Worm (Caenorhabditis elegans) whole organism, L2 larva: ENCODE data around the gene msa-1.

Experiments used
- C34F6.9 ChIP-seq: fragments of 150-350 bp; optimal IDR thresholded peaks from 2 replicates; lab custom pipeline; 2014; ENCODE audit warnings: missing biosample characterization, missing genetic modification characterization
- R02D3.7 ChIP-seq: fragments of 150-350 bp; optimal IDR thresholded peaks from 2 replicates; lab custom pipeline; 2014; ENCODE audit warnings: missing biosample characterization, missing genetic modification characterization
- alr-1 ChIP-seq: fragments of 150-350 bp; optimal IDR thresholded peaks from 2 replicates; lab custom pipeline; 2014; ENCODE audit warnings: missing biosample characterization, missing genetic modification characterization
- aly-2 ChIP-seq: fragments of 150-350 bp; optimal IDR thresholded peaks from 2 replicates; lab custom pipeline; 2014; ENCODE audit warnings: missing biosample characterization, missing genetic modification characterization
- blmp-1 ChIP-seq: sonication (generic microtip); optimal IDR thresholded peaks from 2 replicates; lab custom pipeline; 2017; ENCODE audit warnings: missing genetic modification characterization, mild to moderate bottlenecking, missing compliant biosample characterization, antibody characterized with exemption, moderate library complexity; ENCODE audit not compliant: insufficient read depth
- ceh-16 ChIP-seq: fragments of 150-350 bp; optimal IDR thresholded peaks from 2 replicates; lab custom pipeline; 2014; ENCODE audit warnings: missing biosample characterization, missing genetic modification characterization
- crh-2 ChIP-seq: sonication (generic microtip); optimal IDR thresholded peaks from 2 replicates; lab custom pipeline; 2017; ENCODE audit warnings: missing biosample characterization, missing genetic modification characterization
- dmd-4 ChIP-seq: sonication (generic microtip); optimal IDR thresholded peaks from 2 replicates; lab custom pipeline; 2017; ENCODE audit warnings: missing biosample characterization, missing genetic modification characterization
- elt-1 ChIP-seq: fragments of 150-350 bp; optimal IDR thresholded peaks from 2 replicates; lab custom pipeline; 2014; ENCODE audit warnings: missing biosample characterization, missing genetic modification characterization
- fos-1 ChIP-seq: fragments of 150-350 bp; optimal IDR thresholded peaks from 2 replicates; lab custom pipeline; 2014; ENCODE audit warnings: missing biosample characterization, missing genetic modification characterization
- gmeb-1 ChIP-seq: fragments of 150-350 bp; optimal IDR thresholded peaks from 2 replicates; lab custom pipeline; 2014; ENCODE audit warnings: missing biosample characterization, missing genetic modification characterization
- lin-11 ChIP-seq: fragments of 150-350 bp; sonication (generic microtip); optimal IDR thresholded peaks from 2 replicates; lab custom pipeline; 2014; ENCODE audit warnings: missing biosample characterization, missing genetic modification characterization, inconsistent platforms, mixed read lengths
- lin-13 ChIP-seq: fragments of 150-350 bp; optimal IDR thresholded peaks from 2 replicates; lab custom pipeline; 2014; ENCODE audit warnings: missing biosample characterization, missing genetic modification reagents, missing genetic modification characterization
- lin-39 ChIP-seq: fragments of 150-350 bp; optimal IDR thresholded peaks from 2 replicates; lab custom pipeline; 2014; ENCODE audit warnings: missing biosample characterization, missing genetic modification reagents, missing genetic modification characterization
- lsy-2 ChIP-seq, 2 experiments: fragments of 150-350 bp in 1 of 2; sonication (generic microtip) in 1 of 2; optimal IDR thresholded peaks; 2 replicates each; lab custom pipeline; 2014 to 2017; ENCODE audit warnings: missing biosample characterization in 2 of 2, missing genetic modification characterization in 2 of 2
- mab-5 ChIP-seq: fragments of 150-350 bp; optimal IDR thresholded peaks from 2 replicates; lab custom pipeline; 2014; ENCODE audit warnings: missing biosample characterization, missing genetic modification characterization
- mbf-1 ChIP-seq: sonication (generic microtip); optimal IDR thresholded peaks from 2 replicates; lab custom pipeline; 2017; ENCODE audit warnings: missing biosample characterization, missing genetic modification characterization
- mdl-1 ChIP-seq, 2 experiments: fragments of 150-350 bp in 1 of 2; sonication (generic microtip) in 1 of 2; optimal IDR thresholded peaks; 2 replicates each; lab custom pipeline; 2017; ENCODE audit warnings: missing biosample characterization in 2 of 2, missing genetic modification characterization in 2 of 2
- nhr-10 ChIP-seq: sonication (generic microtip); optimal IDR thresholded peaks from 2 replicates; lab custom pipeline; 2017; ENCODE audit warnings: missing biosample characterization, missing genetic modification characterization
- nhr-11 ChIP-seq: fragments of 150-350 bp; optimal IDR thresholded peaks from 2 replicates; lab custom pipeline; 2014; ENCODE audit warnings: missing biosample characterization, missing genetic modification characterization
- nhr-12 ChIP-seq: fragments of 150-350 bp; optimal IDR thresholded peaks from 2 replicates; lab custom pipeline; 2014; ENCODE audit warnings: missing biosample characterization, missing genetic modification characterization
- nhr-129 ChIP-seq: fragments of 150-350 bp; optimal IDR thresholded peaks from 2 replicates; lab custom pipeline; 2014; ENCODE audit warnings: missing biosample characterization, missing genetic modification characterization
- nhr-21 ChIP-seq: fragments of 150-350 bp; optimal IDR thresholded peaks from 2 replicates; lab custom pipeline; 2014; ENCODE audit warnings: missing biosample characterization, missing genetic modification characterization
- nhr-23 ChIP-seq: fragments of 150-350 bp; optimal IDR thresholded peaks from 2 replicates; lab custom pipeline; 2014; ENCODE audit warnings: missing biosample characterization, missing genetic modification reagents, missing genetic modification characterization
- nhr-237 ChIP-seq: fragments of 150-350 bp; optimal IDR thresholded peaks from 2 replicates; lab custom pipeline; 2014; ENCODE audit warnings: missing biosample characterization, missing genetic modification characterization
- nhr-25 ChIP-seq: fragments of 150-350 bp; sonication (generic microtip); optimal IDR thresholded peaks from 3 replicates; lab custom pipeline; 2014; ENCODE audit warnings: missing biosample characterization, missing genetic modification characterization
- nhr-77 ChIP-seq: fragments of 150-350 bp; optimal IDR thresholded peaks from 2 replicates; lab custom pipeline; 2014; ENCODE audit warnings: missing biosample characterization, missing genetic modification characterization
- peb-1 ChIP-seq: fragments of 150-350 bp; optimal IDR thresholded peaks from 2 replicates; lab custom pipeline; 2014; ENCODE audit warnings: missing biosample characterization, missing genetic modification characterization
- skn-1 ChIP-seq: sonication (generic microtip); optimal IDR thresholded peaks from 2 replicates; lab custom pipeline; 2017; ENCODE audit warnings: missing biosample characterization, missing genetic modification characterization
- sma-3 ChIP-seq: sonication (generic microtip); optimal IDR thresholded peaks from 2 replicates; lab custom pipeline; 2016; ENCODE audit warnings: missing genetic modification reagents, missing genetic modification characterization, missing compliant biosample characterization
- sma-9 ChIP-seq, 2 experiments: fragments of 150-350 bp in 1 of 2; sonication (generic microtip) in 1 of 2; optimal IDR thresholded peaks; 2 replicates each; lab custom pipeline; 2014 to 2016; ENCODE audit warnings: missing genetic modification characterization in 2 of 2, mild to moderate bottlenecking in 1 of 2, missing biosample characterization in 1 of 2, missing compliant biosample characterization in 1 of 2, missing genetic modification reagents in 1 of 2, moderate library complexity in 1 of 2
- unc-39 ChIP-seq: fragments of 150-350 bp; optimal IDR thresholded peaks from 2 replicates; lab custom pipeline; 2014; ENCODE audit warnings: missing biosample characterization, missing genetic modification characterization
- unc-55 ChIP-seq: fragments of 150-350 bp; sonication (generic microtip); optimal IDR thresholded peaks from 3 replicates; lab custom pipeline; 2014; ENCODE audit warnings: missing biosample characterization, missing genetic modification reagents, missing genetic modification characterization
- unc-62 ChIP-seq: fragments of 150-350 bp; optimal IDR thresholded peaks from 2 replicates; lab custom pipeline; 2014; ENCODE audit warnings: missing biosample characterization, missing genetic modification reagents, missing genetic modification characterization
- zag-1 ChIP-seq: fragments of 150-350 bp; optimal IDR thresholded peaks from 2 replicates; lab custom pipeline; 2014; ENCODE audit warnings: missing biosample characterization, missing genetic modification characterization
- ztf-1 ChIP-seq: fragments of 200-800 bp; sonication (Bioruptor generic); conservative IDR thresholded peaks from 2 replicates; pipeline ENCODE4 v1.3.6; 2022; ENCODE audit warnings: missing genetic modification characterization, missing compliant biosample characterization
- ztf-11 ChIP-seq: sonication (generic microtip); optimal IDR thresholded peaks from 2 replicates; lab custom pipeline; 2017; ENCODE audit warnings: missing biosample characterization, missing genetic modification characterization
- ztf-4 ChIP-seq: fragments of 150-350 bp; optimal IDR thresholded peaks from 2 replicates; lab custom pipeline; 2014; ENCODE audit warnings: missing biosample characterization, missing genetic modification characterization

The msa-1 gene

DNA sequence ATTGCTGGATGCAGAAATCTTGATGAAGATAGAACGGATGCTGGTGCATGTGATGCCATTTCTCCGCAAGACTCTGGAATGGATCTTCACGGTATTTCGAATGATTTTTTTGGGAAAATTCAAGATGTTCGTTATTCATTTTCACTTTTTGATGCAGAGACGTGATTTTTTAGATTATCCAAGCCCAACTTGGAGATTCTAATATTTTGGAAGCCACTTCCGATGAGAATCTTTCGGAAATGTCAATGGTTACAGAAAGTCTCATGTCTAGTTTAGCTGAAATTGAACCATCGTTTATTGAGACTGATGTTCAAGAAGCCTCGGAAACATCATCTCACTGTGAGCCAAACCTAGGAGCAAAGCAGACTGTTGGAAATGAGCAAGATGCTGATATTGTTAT is 12.4 kb downstream of the msa-1 start:
- TF ChIP-seq unc-62 (GFP tag; lab: Kevin White, UChicago) (no peak), ztf-1 (GFP tag; lab: Robert Waterston, UW) (no peak), lin-13 (GFP tag; lab: Kevin White, UChicago) (no peak), fos-1 (tag; lab: Kevin White, UChicago) (no peak), nhr-11 (tag; lab: Kevin White, UChicago) (no peak), C34F6.9 (tag; lab: Kevin White, UChicago) (no peak), lin-11 (tag; lab: Kevin White, UChicago) (no peak), ztf-4 (tag; lab: Kevin White, UChicago) (no peak), lsy-2 (tag; optimal IDR thresholded peaks at IDR 0.05; lab: Kevin White, UChicago) (no peak), mab-5 (no peak), sma-9 (GFP tag; optimal IDR thresholded peaks at IDR 0.05; lab: Kevin White, UChicago) (no peak), sma-9 (tag; optimal IDR thresholded peaks at IDR 0.05; lab: Kevin White, UChicago) (no peak), aly-2 (tag; lab: Kevin White, UChicago) (no peak)
- TF ChIP-seq, all 48 proteins: peak for 0

DNA sequence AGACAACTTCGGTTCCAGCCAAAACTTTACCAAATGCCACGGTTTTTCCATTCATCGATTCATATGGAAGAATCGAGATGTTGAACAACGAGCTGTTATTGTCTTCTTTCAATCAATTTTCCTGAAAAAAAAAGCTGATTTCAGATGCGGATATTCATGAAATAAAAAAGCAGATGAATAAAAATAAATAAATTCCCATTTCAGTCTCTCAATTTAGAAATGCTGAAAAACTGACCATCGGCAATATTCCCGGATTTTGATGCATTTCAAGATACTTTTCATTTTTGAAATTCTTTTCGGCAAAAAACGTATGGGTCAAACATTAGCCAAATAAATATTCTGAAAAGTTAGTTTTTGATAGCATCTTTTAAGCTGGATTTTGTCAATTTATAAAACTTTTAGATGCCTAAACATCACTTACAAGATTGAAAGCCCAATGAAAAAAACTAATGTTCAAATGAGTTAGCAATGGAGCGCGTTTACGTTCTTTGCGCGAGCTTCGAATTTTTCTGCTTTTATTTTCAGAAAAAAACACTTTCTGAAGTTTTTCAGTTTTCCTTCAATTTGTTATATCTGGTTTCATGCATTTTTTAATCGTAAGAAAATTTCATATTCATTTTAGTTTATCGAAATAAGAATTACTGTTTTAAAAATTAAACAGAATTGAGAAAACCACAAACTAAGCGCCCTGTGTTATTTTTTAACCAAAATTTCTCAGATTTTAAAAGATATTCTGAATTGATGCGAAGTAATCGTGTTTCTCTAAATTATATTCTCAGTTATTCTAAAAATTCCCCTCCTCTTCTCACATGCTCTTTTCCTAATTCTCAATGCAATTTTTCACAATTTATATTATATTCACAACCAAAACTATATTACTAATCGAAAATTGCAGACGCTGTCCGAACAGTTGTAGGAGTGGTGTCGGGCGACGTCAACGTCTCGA is 15.9 kb downstream of the msa-1 start, which contains the start of the genes C01F6.14 and fem-3:
C01F6.14 (minus strand) TSS at position 51 of the 946 bp plus-strand sequence.
fem-3 (plus strand) TSS at position 896 of the 946 bp plus-strand sequence.
- TF ChIP-seq mdl-1 (tag; optimal IDR thresholded peaks at IDR 0.05; lab: Kevin White, UChicago) (no peak), crh-2 (tag; lab: Kevin White, UChicago) (peak; percentile 15), nhr-77 (tag; lab: Kevin White, UChicago) (no peak), blmp-1 (tag; lab: Kevin White, UChicago) (no peak), nhr-10 (tag; lab: Kevin White, UChicago) (no peak), unc-39 (tag; lab: Kevin White, UChicago) (no peak), ceh-16 (tag; lab: Kevin White, UChicago) (no peak), skn-1 (tag; lab: Kevin White, UChicago) (no peak), peb-1 (tag; lab: Kevin White, UChicago) (no peak), zag-1 (tag; lab: Kevin White, UChicago) (no peak), lsy-2 (tag; optimal IDR thresholded peaks at IDR 0.05; lab: Kevin White, UChicago) (peak in 1 of 2 experiments; percentile 40), elt-1 (tag; lab: Kevin White, UChicago) (no peak), ztf-11 (tag; lab: Kevin White, UChicago) (no peak), mab-5 (no peak), R02D3.7 (tag; lab: Kevin White, UChicago) (no peak), sma-9 (GFP tag; optimal IDR thresholded peaks at IDR 0.05; lab: Kevin White, UChicago) (no peak), sma-9 (tag; optimal IDR thresholded peaks at IDR 0.05; lab: Kevin White, UChicago) (no peak), nhr-237 (tag; lab: Kevin White, UChicago) (no peak), lin-11 (tag; lab: Kevin White, UChicago) (no peak), gmeb-1 (no peak), fos-1 (tag; lab: Kevin White, UChicago) (no peak), nhr-23 (tag; lab: Kevin White, UChicago) (no peak), nhr-129 (no peak), C34F6.9 (tag; lab: Kevin White, UChicago) (peak; percentile 43), aly-2 (tag; lab: Kevin White, UChicago) (no peak), ztf-4 (tag; lab: Kevin White, UChicago) (no peak), dmd-4 (tag; lab: Kevin White, UChicago) (no peak), nhr-21 (tag; lab: Kevin White, UChicago) (no peak), mbf-1 (no peak), alr-1 (tag; lab: Kevin White, UChicago) (no peak), unc-55 (GFP tag; lab: Kevin White, UChicago) (peak; percentile 39), unc-62 (GFP tag; lab: Kevin White, UChicago) (no peak), nhr-12 (tag; lab: Kevin White, UChicago) (no peak), nhr-25 (no peak), sma-3 (GFP tag; lab: Kevin White, UChicago) (no peak), lin-39 (tag; lab: Kevin White, UChicago) (no peak)
